Worm (Caenorhabditis elegans) whole organism, young adult: ENCODE measurements around the gene M01B2.8.

Source experiments
- B0261.1 ChIP-seq: sonication (generic microtip); optimal IDR thresholded peaks from 2 replicates; lab custom pipeline; 2016; ENCODE audit warnings: mild to moderate bottlenecking, missing genetic modification characterization, moderate library complexity, missing compliant biosample characterization
- C06A6.2 ChIP-seq: fragments of 200-800 bp; sonication (Bioruptor generic); conservative IDR thresholded peaks from 2 replicates; pipeline ENCODE4 v1.3.6; 2022; ENCODE audit warnings: missing genetic modification characterization, missing compliant biosample characterization
- F10E7.11 ChIP-seq: sonication (generic microtip); optimal IDR thresholded peaks from 2 replicates; lab custom pipeline; 2017; ENCODE audit warnings: mild to moderate bottlenecking, missing genetic modification characterization, moderate library complexity, missing compliant biosample characterization
- F57C9.4 ChIP-seq: sonication (generic microtip); optimal IDR thresholded peaks from 2 replicates; lab custom pipeline; 2017; ENCODE audit warnings: mild to moderate bottlenecking, missing genetic modification characterization, missing compliant biosample characterization
- K11D2.4 ChIP-seq: fragments of 200-800 bp; sonication (Bioruptor generic); IDR thresholded peaks from 2 replicates; pipeline ENCODE4 v1.3.6; 2022; ENCODE audit warnings: missing genetic modification reagents, missing genetic modification characterization, missing compliant biosample characterization
- Y53G8AR.9 ChIP-seq: fragments of 200-800 bp; sonication (Bioruptor generic); conservative IDR thresholded peaks from 2 replicates; pipeline ENCODE4 v1.3.6; 2022; ENCODE audit warnings: missing genetic modification reagents, missing genetic modification characterization, missing compliant biosample characterization
- aptf-3 ChIP-seq: fragments of 200-800 bp; sonication (Bioruptor generic); IDR thresholded peaks from 2 replicates; pipeline ENCODE4 v1.3.6; 2022; ENCODE audit warnings: missing genetic modification characterization, missing compliant biosample characterization
- attf-6 ChIP-seq: fragments of 200-800 bp; sonication (Bioruptor generic); IDR thresholded peaks from 2 replicates; pipeline ENCODE4 v1.3.6; 2022; ENCODE audit warnings: missing genetic modification reagents, missing genetic modification characterization, missing compliant biosample characterization
- bed-1 ChIP-seq: fragments of 200-800 bp; sonication (Bioruptor generic); IDR thresholded peaks from 2 replicates; pipeline ENCODE4 v1.3.6; 2022; ENCODE audit warnings: missing genetic modification reagents, missing genetic modification characterization, missing compliant biosample characterization
- cebp-1 ChIP-seq, 2 experiments: fragments of 200-800 bp in 1 of 2; sonication (Bioruptor generic) in 1 of 2; sonication (generic microtip) in 1 of 2; IDR thresholded peaks in 1 of 2; optimal IDR thresholded peaks in 1 of 2; 2 replicates each; pipeline versions ENCODE4 v1.3.6 to Lab custom; 2017 to 2022; ENCODE audit warnings: missing compliant biosample characterization in 2 of 2, missing genetic modification characterization in 2 of 2, mild to moderate bottlenecking in 1 of 2, missing genetic modification reagents in 1 of 2, moderate library complexity in 1 of 2
- ceh-40 ChIP-seq: fragments of 200-800 bp; sonication (Bioruptor generic); IDR thresholded peaks from 2 replicates; pipeline ENCODE4 v1.3.6; 2022; ENCODE audit warnings: missing genetic modification characterization, missing compliant biosample characterization
- ceh-91 ChIP-seq: fragments of 200-800 bp; sonication (Bioruptor generic); IDR thresholded peaks from 2 replicates; pipeline ENCODE4 v1.3.6; 2022; ENCODE audit warnings: missing genetic modification reagents, missing genetic modification characterization, missing compliant biosample characterization
- dpff-1 ChIP-seq: sonication (generic microtip); optimal IDR thresholded peaks from 2 replicates; lab custom pipeline; 2017; ENCODE audit warnings: mild to moderate bottlenecking, missing genetic modification characterization, missing compliant biosample characterization
- dpl-1 ChIP-seq: fragments of 150-350 bp; optimal IDR thresholded peaks from 2 replicates; lab custom pipeline; 2014; ENCODE audit warnings: missing biosample characterization, missing genetic modification reagents, missing genetic modification characterization
- efl-1 ChIP-seq: fragments of 150-350 bp; optimal IDR thresholded peaks from 2 replicates; lab custom pipeline; 2014; ENCODE audit warnings: missing biosample characterization, missing genetic modification reagents, missing genetic modification characterization
- egl-18 ChIP-seq: fragments of 200-800 bp; sonication (Bioruptor generic); IDR thresholded peaks from 2 replicates; pipeline ENCODE4 v1.3.6; 2022; ENCODE audit warnings: missing genetic modification reagents, missing genetic modification characterization, missing compliant biosample characterization
- egl-44 ChIP-seq: fragments of 200-800 bp; sonication (Bioruptor generic); IDR thresholded peaks from 2 replicates; pipeline ENCODE4 v1.3.6; 2022; ENCODE audit warnings: missing genetic modification reagents, missing genetic modification characterization, missing compliant biosample characterization
- ets-4 ChIP-seq: fragments of 200-800 bp; sonication (Bioruptor generic); optimal IDR thresholded peaks from 2 replicates; lab custom pipeline; 2018; ENCODE audit warnings: mild to moderate bottlenecking, missing genetic modification characterization, missing compliant biosample characterization
- hlh-26 ChIP-seq: fragments of 200-800 bp; sonication (Bioruptor generic); conservative IDR thresholded peaks from 2 replicates; pipeline ENCODE4 v1.3.6; 2022; ENCODE audit warnings: missing genetic modification reagents, missing genetic modification characterization, missing compliant biosample characterization
- hmg-1.2 ChIP-seq: fragments of 200-800 bp; sonication (Bioruptor generic); IDR thresholded peaks from 2 replicates; pipeline ENCODE4 v1.3.6; 2022; ENCODE audit warnings: missing genetic modification reagents, missing genetic modification characterization, missing compliant biosample characterization
- hmg-20 ChIP-seq: fragments of 200-800 bp; sonication (Bioruptor generic); IDR thresholded peaks from 2 replicates; pipeline ENCODE4 v1.3.6; 2022; ENCODE audit warnings: missing genetic modification reagents, missing genetic modification characterization, missing compliant biosample characterization
- lag-1 ChIP-seq: fragments of 200-800 bp; sonication (Bioruptor generic); IDR thresholded peaks from 2 replicates; pipeline ENCODE4 v1.3.6; 2022; ENCODE audit warnings: missing genetic modification reagents, missing genetic modification characterization, missing compliant biosample characterization
- let-526 ChIP-seq: fragments of 200-800 bp; sonication (Bioruptor generic); IDR thresholded peaks from 2 replicates; pipeline ENCODE4 v1.3.6; 2022; ENCODE audit warnings: missing genetic modification reagents, missing genetic modification characterization, missing compliant biosample characterization
- let-607 ChIP-seq, 2 experiments: fragments of 200-800 bp in 1 of 2; sonication (Bioruptor generic) in 1 of 2; sonication (generic microtip) in 1 of 2; optimal IDR thresholded peaks; 2 replicates each; lab custom pipeline; 2016 to 2018; ENCODE audit warnings: mild to moderate bottlenecking in 2 of 2, missing compliant biosample characterization in 2 of 2, missing genetic modification characterization in 2 of 2, moderate library complexity in 2 of 2, missing genotype in 1 of 2
- lin-40 ChIP-seq: sonication (generic microtip); optimal IDR thresholded peaks from 2 replicates; lab custom pipeline; 2016; ENCODE audit warnings: missing genetic modification characterization, mild to moderate bottlenecking, missing compliant biosample characterization, missing genotype, missing genetic modification reagents
- lsl-1 ChIP-seq: fragments of 200-800 bp; sonication (Bioruptor generic); optimal IDR thresholded peaks from 2 replicates; lab custom pipeline; 2018; ENCODE audit warnings: mild to moderate bottlenecking, missing genetic modification characterization, moderate library complexity, missing compliant biosample characterization
- lsy-27 ChIP-seq: sonication (generic microtip); optimal IDR thresholded peaks from 2 replicates; lab custom pipeline; 2017; ENCODE audit warnings: missing genetic modification characterization, mild to moderate bottlenecking, missing compliant biosample characterization, antibody characterized with exemption, missing genotype, borderline replicate concordance; ENCODE audit not compliant: insufficient read depth
- madf-10 ChIP-seq: sonication (generic microtip); optimal IDR thresholded peaks from 2 replicates; lab custom pipeline; 2016; ENCODE audit warnings: mild to moderate bottlenecking, missing genetic modification characterization, missing compliant biosample characterization
- madf-6 ChIP-seq: fragments of 200-800 bp; sonication (Bioruptor generic); IDR thresholded peaks from 2 replicates; pipeline ENCODE4 v1.3.6; 2022; ENCODE audit warnings: missing genetic modification reagents, missing genetic modification characterization, missing compliant biosample characterization
- madf-8 ChIP-seq: fragments of 200-800 bp; sonication (Bioruptor generic); conservative IDR thresholded peaks from 2 replicates; pipeline ENCODE4 v1.3.6; 2022; ENCODE audit warnings: missing genetic modification reagents, missing genetic modification characterization, missing compliant biosample characterization
- mel-28 ChIP-seq: sonication (generic microtip); optimal IDR thresholded peaks from 2 replicates; lab custom pipeline; 2016; ENCODE audit warnings: borderline replicate concordance, mild to moderate bottlenecking, missing genetic modification characterization, missing compliant biosample characterization
- nfya-1 ChIP-seq: sonication (generic microtip); optimal IDR thresholded peaks from 2 replicates; lab custom pipeline; 2017; ENCODE audit warnings: antibody characterized with exemption, missing compliant biosample characterization, missing genetic modification characterization, borderline replicate concordance; ENCODE audit not compliant: insufficient read depth
- nhr-179 ChIP-seq: sonication (generic microtip); optimal IDR thresholded peaks from 2 replicates; lab custom pipeline; 2016; ENCODE audit warnings: mild to moderate bottlenecking, missing genetic modification characterization, missing compliant biosample characterization
- rec-8 ChIP-seq, 2 experiments: sonication (generic microtip); optimal IDR thresholded peaks; 2 replicates each; lab custom pipeline; 2016; ENCODE audit warnings: mild to moderate bottlenecking in 2 of 2, missing genetic modification characterization in 2 of 2, missing genetic modification reagents in 2 of 2, missing genotype in 2 of 2, missing biosample characterization in 1 of 2, missing compliant biosample characterization in 1 of 2, moderate library complexity in 1 of 2
- repo-1 ChIP-seq: sonication (generic microtip); optimal IDR thresholded peaks from 2 replicates; lab custom pipeline; 2017; ENCODE audit warnings: mild to moderate bottlenecking, missing genetic modification characterization, missing compliant biosample characterization
- sptf-2 ChIP-seq: fragments of 200-800 bp; sonication (Bioruptor generic); optimal IDR thresholded peaks from 2 replicates; lab custom pipeline; 2018; ENCODE audit warnings: mild to moderate bottlenecking, missing genetic modification characterization, missing compliant biosample characterization
- unc-62 ChIP-seq: fragments of 150-350 bp; optimal IDR thresholded peaks from 2 replicates; lab custom pipeline; 2014; ENCODE audit warnings: missing biosample characterization, missing genetic modification reagents, missing genetic modification characterization
- xnd-1 ChIP-seq: sonication (generic microtip); optimal IDR thresholded peaks from 2 replicates; lab custom pipeline; 2016; ENCODE audit warnings: missing genotype, missing genetic modification reagents, missing genetic modification characterization, missing compliant biosample characterization
- zim-3 ChIP-seq: sonication (generic microtip); optimal IDR thresholded peaks from 2 replicates; lab custom pipeline; 2017; ENCODE audit warnings: mild to moderate bottlenecking, missing genetic modification characterization, moderate library complexity, missing compliant biosample characterization
- ztf-22 ChIP-seq: fragments of 200-800 bp; sonication (Bioruptor generic); optimal IDR thresholded peaks from 2 replicates; lab custom pipeline; 2018; ENCODE audit warnings: mild to moderate bottlenecking, missing genetic modification characterization, moderate library complexity, missing compliant biosample characterization

M01B2.8 gene

ce11 chrV:15272263-15272662 lies 12.3 kb downstream of the M01B2.8 start, which contains the start of gene T10H4.4:
Gene T10H4.4 (minus strand): TSS chrV:15272363.
- no peak for TF ChIP-seq bed-1 (GFP tag; lab: Robert Waterston, UW)
- no peak for TF ChIP-seq Y53G8AR.9 (GFP tag; lab: Robert Waterston, UW)
- TF ChIP-seq lin-40 (tag; lab: Kevin White, UChicago): no peak
- no peak for TF ChIP-seq rec-8 (tag; optimal IDR thresholded peaks at IDR 0.05; lab: Kevin White, UChicago)
- TF ChIP-seq hlh-26: no peak
- no peak for TF ChIP-seq ets-4 (GFP tag; lab: Kevin White, UChicago)
- TF ChIP-seq repo-1 (tag; lab: Kevin White, UChicago): no peak
- TF ChIP-seq ztf-22 (GFP tag; lab: Kevin White, UChicago): no peak
- TF ChIP-seq dpl-1 (GFP tag; lab: Kevin White, UChicago): no peak
- TF ChIP-seq F10E7.11 (tag; lab: Kevin White, UChicago): no peak
- TF ChIP-seq mel-28: no peak
- TF ChIP-seq cebp-1 (GFP tag; IDR thresholded peaks at IDR 0.05; lab: Robert Waterston, UW): no peak
- TF ChIP-seq cebp-1 (tag; optimal IDR thresholded peaks at IDR 0.05; lab: Kevin White, UChicago): no peak
- TF ChIP-seq sptf-2 (GFP tag; lab: Kevin White, UChicago): no peak
- TF ChIP-seq lsy-27 (tag; lab: Kevin White, UChicago): no peak
- TF ChIP-seq, all 124 proteins: peak for 0

- TF ChIP-seq aptf-3 (GFP tag; lab: Robert Waterston, UW) (no peak), madf-6 (no peak), ceh-91 (GFP tag; lab: Robert Waterston, UW) (no peak), zim-3 (tag; lab: Kevin White, UChicago) (no peak), dpff-1 (tag; lab: Kevin White, UChicago) (no peak), xnd-1 (tag; lab: Kevin White, UChicago) (no peak), let-607 (tag; optimal IDR thresholded peaks at IDR 0.05; lab: Kevin White, UChicago) (no peak), attf-6 (no peak), madf-8 (GFP tag; lab: Robert Waterston, UW) (no peak), F57C9.4 (tag; lab: Kevin White, UChicago) (no peak), nhr-179 (tag; lab: Kevin White, UChicago) (no peak), hmg-20 (no peak)
Observed at ce11 chrV:15274757-15275156, 14.8 kb downstream of the M01B2.8 start, which contains the start of gene srw-16. Gene srw-16 (minus strand): TSS chrV:15274857.

- TF ChIP-seq unc-62 (no peak), ceh-40 (GFP tag; lab: Robert Waterston, UW) (no peak), madf-10 (tag; lab: Kevin White, UChicago) (no peak), egl-18 (GFP tag; lab: Robert Waterston, UW) (no peak), B0261.1 (tag; lab: Kevin White, UChicago) (no peak), hmg-1.2 (GFP tag; lab: Robert Waterston, UW) (no peak), let-526 (GFP tag; lab: Robert Waterston, UW) (no peak), lag-1 (no peak), K11D2.4 (GFP tag; lab: Robert Waterston, UW) (no peak), efl-1 (no peak), hlh-26 (no peak), lsl-1 (GFP tag; lab: Kevin White, UChicago) (no peak), nfya-1 (tag; lab: Kevin White, UChicago) (no peak), zim-3 (tag; lab: Kevin White, UChicago) (no peak), sptf-2 (GFP tag; lab: Kevin White, UChicago) (no peak), madf-8 (GFP tag; lab: Robert Waterston, UW) (no peak), C06A6.2 (GFP tag; lab: Robert Waterston, UW) (no peak), egl-44 (GFP tag; lab: Robert Waterston, UW) (no peak)
- TF ChIP-seq, all 124 proteins: peak for 0
Observed at ce11 chrV:15276915-15277314, 16.9 kb downstream of the M01B2.8 start, which contains the start of gene srw-17. Gene srw-17 (minus strand): TSS chrV:15277015.
